Fruit fly (Drosophila melanogaster) Kc167 (cell line): ENCODE measurements around the gene CG7860.

Experiments
- Myc ChIP-seq: fragments of >200 bp; optimal IDR thresholded peaks from 2 replicates; lab custom pipeline; 2017; ENCODE audit warnings: missing external identifiers
- Sin3A ChIP-seq: fragments of >200 bp; optimal IDR thresholded peaks from 2 replicates; lab custom pipeline; 2018; ENCODE audit warnings: missing external identifiers
- h ChIP-seq: fragments of >200 bp; optimal IDR thresholded peaks from 3 replicates; lab custom pipeline; 2018; ENCODE audit warnings: missing external identifiers
- insv ChIP-seq: fragments of >200 bp; optimal IDR thresholded peaks from 3 replicates; lab custom pipeline; 2018; ENCODE audit warnings: missing external identifiers
- psq ChIP-seq: fragments of >200 bp; optimal IDR thresholded peaks from 2 replicates; lab custom pipeline; 2017; ENCODE audit warnings: missing external identifiers
- ttk ChIP-seq: sonication (Bioruptor generic); optimal IDR thresholded peaks from 2 replicates; lab custom pipeline; 2017; ENCODE audit warnings: missing external identifiers

The CG7860 gene

dm6 chrX:15568983-15569370 is at the start of gene CG7860:
TSS of gene CG7860 (plus strand) at chrX:15568993.
- TF ChIP-seq h (no peak), Sin3A (lab: Kevin White, UChicago) (no peak), Myc (lab: Kevin White, UChicago) (no peak), insv (lab: Kevin White, UChicago) (no peak), psq (lab: Kevin White, UChicago) (no peak), ttk (lab: Kevin White, UChicago) (no peak)

- TF ChIP-seq insv (lab: Kevin White, UChicago) (no peak), h (no peak), Myc (lab: Kevin White, UChicago) (no peak), psq (lab: Kevin White, UChicago) (no peak), ttk (lab: Kevin White, UChicago) (no peak), Sin3A (lab: Kevin White, UChicago) (no peak)
Observed at dm6 chrX:15522426-15523153, 46.2 kb upstream of the CG7860 start.

dm6 chrX:15529197-15529596 is 39.6 kb upstream of the CG7860 start:
- TF ChIP-seq psq (lab: Kevin White, UChicago) = no peak
- no peak for TF ChIP-seq Sin3A (lab: Kevin White, UChicago)
- no peak for TF ChIP-seq h
- no peak for TF ChIP-seq Myc (lab: Kevin White, UChicago)
- no peak for TF ChIP-seq insv (lab: Kevin White, UChicago)
- no peak for TF ChIP-seq ttk (lab: Kevin White, UChicago)

- no peak for TF ChIP-seq Myc (lab: Kevin White, UChicago)
- TF ChIP-seq ttk (lab: Kevin White, UChicago) = no peak
- TF ChIP-seq Sin3A (lab: Kevin White, UChicago) = no peak
- no peak for TF ChIP-seq insv (lab: Kevin White, UChicago)
- TF ChIP-seq psq (lab: Kevin White, UChicago) = no peak
- TF ChIP-seq h = no peak
Observed at dm6 chrX:15529958-15530357, 38.8 kb upstream of the CG7860 start.

dm6 chrX:15530369-15530768 is 38.4 kb upstream of the CG7860 start:
- TF ChIP-seq Myc (lab: Kevin White, UChicago) (no peak), h (no peak), Sin3A (lab: Kevin White, UChicago) (no peak)

dm6 chrX:15532062-15532461 is 36.7 kb upstream of the CG7860 start:
- no peak for TF ChIP-seq h
- no peak for TF ChIP-seq insv (lab: Kevin White, UChicago)
- TF ChIP-seq Sin3A (lab: Kevin White, UChicago) = no peak
- TF ChIP-seq Myc (lab: Kevin White, UChicago) = no peak
- TF ChIP-seq psq (lab: Kevin White, UChicago) = no peak
- no peak for TF ChIP-seq ttk (lab: Kevin White, UChicago)

- TF ChIP-seq insv (lab: Kevin White, UChicago) = no peak
- no peak for TF ChIP-seq Myc (lab: Kevin White, UChicago)
- no peak for TF ChIP-seq ttk (lab: Kevin White, UChicago)
- TF ChIP-seq Sin3A (lab: Kevin White, UChicago) = no peak
- no peak for TF ChIP-seq h
- TF ChIP-seq psq (lab: Kevin White, UChicago) = no peak
Observed at dm6 chrX:15539856-15540488, 28.8 kb upstream of the CG7860 start.

dm6 chrX:15543479-15544044 is 25.2 kb upstream of the CG7860 start:
- TF ChIP-seq Myc (lab: Kevin White, UChicago) (no peak), ttk (lab: Kevin White, UChicago) (no peak), Sin3A (lab: Kevin White, UChicago) (no peak), psq (lab: Kevin White, UChicago) (no peak), h (no peak), insv (lab: Kevin White, UChicago) (no peak)

dm6 chrX:15545467-15546197 is 23.2 kb upstream of the CG7860 start:
- TF ChIP-seq ttk (lab: Kevin White, UChicago) (no peak), Sin3A (lab: Kevin White, UChicago) (no peak), Myc (lab: Kevin White, UChicago) (no peak), insv (lab: Kevin White, UChicago) (no peak), h (no peak), psq (lab: Kevin White, UChicago) (no peak)

- TF ChIP-seq Myc (lab: Kevin White, UChicago) (no peak), Sin3A (lab: Kevin White, UChicago) (no peak), h (no peak), psq (lab: Kevin White, UChicago) (no peak), insv (lab: Kevin White, UChicago) (no peak), ttk (lab: Kevin White, UChicago) (no peak)
Observed at dm6 chrX:15549055-15549454, 19.7 kb upstream of the CG7860 start.

- TF ChIP-seq Myc (lab: Kevin White, UChicago) (no peak), Sin3A (lab: Kevin White, UChicago) (no peak), h (no peak), insv (lab: Kevin White, UChicago) (no peak), psq (lab: Kevin White, UChicago) (no peak), ttk (lab: Kevin White, UChicago) (no peak)
Observed at dm6 chrX:15552472-15552888, 16.3 kb upstream of the CG7860 start.
